Fruit fly (Drosophila melanogaster): ENCODE data around the gene CG43185.

- TF ChIP-seq CG8924 (tag; optimal IDR thresholded peaks at IDR 0.05) (no peak), caup (GFP tag; optimal IDR thresholded peaks at IDR 0.05; ENCODE audit: severe bottlenecking) (no peak), shn (GFP tag; optimal IDR thresholded peaks at IDR 0.05) (no peak), fd64A (GFP tag; optimal IDR thresholded peaks at IDR 0.05) (no peak), Meics (GFP tag; optimal IDR thresholded peaks at IDR 0.05) (no peak), Bgb (GFP tag; IDR thresholded peaks at IDR 0.05; ENCODE audit: partially characterized antibody) (no peak)
Measured at dm6 chr2L:5856786-5857185, 27.9 kb upstream of the CG43185 start.

Measured in whole organism, embryonic.